Worm (Caenorhabditis elegans) whole organism, L3 larva: ENCODE data around the gene mak-2.

Source experiments
- ceh-82 ChIP-seq: fragments of 150-350 bp; optimal IDR thresholded peaks from 2 replicates; lab custom pipeline; 2014; ENCODE audit warnings: missing biosample characterization, missing genetic modification characterization
- egl-27 ChIP-seq: sonication (generic microtip); optimal IDR thresholded peaks from 4 replicates; lab custom pipeline; 2017; ENCODE audit warnings: missing biosample characterization, missing genetic modification reagents, missing genetic modification characterization
- elt-2 ChIP-seq: sonication (generic microtip); optimal IDR thresholded peaks from 2 replicates; lab custom pipeline; 2016; ENCODE audit warnings: missing genetic modification reagents, mild to moderate bottlenecking, missing genetic modification characterization, missing compliant biosample characterization
- lsy-12 ChIP-seq: sonication (generic microtip); optimal IDR thresholded peaks from 2 replicates; lab custom pipeline; 2016; ENCODE audit warnings: mild to moderate bottlenecking, missing genetic modification characterization, missing compliant biosample characterization
- nfya-1 ChIP-seq: sonication (generic microtip); optimal IDR thresholded peaks from 2 replicates; lab custom pipeline; 2017; ENCODE audit warnings: missing genetic modification characterization, mild to moderate bottlenecking, missing compliant biosample characterization, antibody characterized with exemption, moderate library complexity; ENCODE audit not compliant: insufficient read depth
- nhr-12 ChIP-seq: fragments of 150-350 bp; optimal IDR thresholded peaks from 2 replicates; lab custom pipeline; 2014; ENCODE audit warnings: missing biosample characterization, missing genetic modification characterization
- nhr-237 ChIP-seq: fragments of 150-350 bp; optimal IDR thresholded peaks from 2 replicates; lab custom pipeline; 2014; ENCODE audit warnings: missing biosample characterization, missing genetic modification characterization
- pha-4 ChIP-seq: fragments of 150-350 bp; optimal IDR thresholded peaks from 2 replicates; lab custom pipeline; 2014; ENCODE audit warnings: missing biosample characterization, missing genetic modification reagents, missing genetic modification characterization
- sea-2 ChIP-seq: fragments of 150-350 bp; sonication (generic microtip); optimal IDR thresholded peaks from 4 replicates; lab custom pipeline; 2014; ENCODE audit warnings: missing biosample characterization, missing genetic modification reagents, missing genetic modification characterization
- unc-62 ChIP-seq: fragments of 150-350 bp; sonication (generic microtip); optimal IDR thresholded peaks from 4 replicates; lab custom pipeline; 2014; ENCODE audit warnings: missing biosample characterization, missing genetic modification reagents, missing genetic modification characterization

DNA sequence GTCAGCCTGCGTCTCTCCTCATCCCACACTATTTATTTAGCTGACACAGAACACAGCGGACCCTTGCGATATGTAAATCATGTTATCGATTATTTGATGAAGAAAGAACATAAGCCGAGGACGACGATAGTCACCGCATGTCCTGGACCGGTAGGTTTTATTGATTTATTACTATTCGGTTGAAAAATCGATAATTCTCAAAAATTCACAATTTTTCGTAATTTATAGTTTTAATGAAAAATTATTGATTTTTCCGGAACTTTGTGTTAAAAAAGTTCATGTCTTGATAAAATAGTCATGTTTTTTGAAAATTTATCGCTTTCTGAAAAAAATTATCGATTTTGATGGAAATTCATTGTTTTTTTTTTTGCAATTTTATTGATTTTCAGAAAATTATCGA is 36.9 kb upstream of the mak-2 start:
- TF ChIP-seq pha-4 (tag; lab: Kevin White, UChicago) (no peak), elt-2 (tag; lab: Kevin White, UChicago) (no peak), nhr-237 (no peak), nfya-1 (tag; lab: Kevin White, UChicago) (no peak), ceh-82 (no peak), unc-62 (GFP tag; lab: Kevin White, UChicago) (no peak), sea-2 (no peak), egl-27 (tag; lab: Kevin White, UChicago) (no peak), lsy-12 (no peak), nhr-12 (tag; lab: Kevin White, UChicago) (no peak)
